Worm (Caenorhabditis elegans) whole organism, young adult: ENCODE measurements around the gene ZK418.2.
"Not testable (repeated sequence)": the region's sequence is repeated elsewhere in the genome, so short reads cannot be mapped to it uniquely, and the experiment has no call there.

Experiments used
- F49E8.2 ChIP-seq: sonication (generic microtip); optimal IDR thresholded peaks from 3 replicates; lab custom pipeline; 2017; ENCODE audit warnings: missing genetic modification characterization, mild to moderate bottlenecking, missing compliant biosample characterization, antibody characterized with exemption, moderate library complexity; ENCODE audit not compliant: insufficient read depth
- F57C9.4 ChIP-seq: sonication (generic microtip); optimal IDR thresholded peaks from 2 replicates; lab custom pipeline; 2017; ENCODE audit warnings: mild to moderate bottlenecking, missing genetic modification characterization, missing compliant biosample characterization
- K12H6.12 ChIP-seq: fragments of 200-800 bp; sonication (Bioruptor generic); optimal IDR thresholded peaks from 2 replicates; lab custom pipeline; 2018; ENCODE audit warnings: mild to moderate bottlenecking, missing genetic modification characterization, missing compliant biosample characterization
- Y67H2A.10 ChIP-seq: fragments of 200-800 bp; sonication (Bioruptor generic); conservative IDR thresholded peaks from 2 replicates; pipeline ENCODE4 v1.3.6; 2022; ENCODE audit warnings: missing genetic modification reagents, missing genetic modification characterization, missing compliant biosample characterization
- aptf-2 ChIP-seq: fragments of 200-800 bp; sonication (Bioruptor generic); conservative IDR thresholded peaks from 2 replicates; pipeline ENCODE4 v1.3.6; 2022; ENCODE audit warnings: missing genetic modification reagents, missing genetic modification characterization, missing compliant biosample characterization
- aptf-3 ChIP-seq: fragments of 200-800 bp; sonication (Bioruptor generic); IDR thresholded peaks from 2 replicates; pipeline ENCODE4 v1.3.6; 2022; ENCODE audit warnings: missing genetic modification characterization, missing compliant biosample characterization
- attf-3 ChIP-seq: fragments of 200-800 bp; sonication (Bioruptor generic); conservative IDR thresholded peaks from 2 replicates; pipeline ENCODE4 v1.3.6; 2022; ENCODE audit warnings: missing genetic modification reagents, missing genetic modification characterization, missing compliant biosample characterization
- cebp-1 ChIP-seq, 2 experiments: fragments of 200-800 bp in 1 of 2; sonication (Bioruptor generic) in 1 of 2; sonication (generic microtip) in 1 of 2; IDR thresholded peaks in 1 of 2; optimal IDR thresholded peaks in 1 of 2; 2 replicates each; pipeline versions ENCODE4 v1.3.6 to Lab custom; 2017 to 2022; ENCODE audit warnings: missing compliant biosample characterization in 2 of 2, missing genetic modification characterization in 2 of 2, mild to moderate bottlenecking in 1 of 2, missing genetic modification reagents in 1 of 2, moderate library complexity in 1 of 2
- ceh-40 ChIP-seq: fragments of 200-800 bp; sonication (Bioruptor generic); IDR thresholded peaks from 2 replicates; pipeline ENCODE4 v1.3.6; 2022; ENCODE audit warnings: missing genetic modification characterization, missing compliant biosample characterization
- dox-1 ChIP-seq: fragments of 200-800 bp; sonication (Bioruptor generic); IDR thresholded peaks from 2 replicates; pipeline ENCODE4 v1.3.6; 2022; ENCODE audit warnings: missing genetic modification reagents, missing genetic modification characterization, missing compliant biosample characterization
- egrh-3 ChIP-seq: fragments of 200-800 bp; sonication (Bioruptor generic); IDR thresholded peaks from 2 replicates; pipeline ENCODE4 v1.3.6; 2022; ENCODE audit warnings: missing genetic modification reagents, missing genetic modification characterization, missing compliant biosample characterization
- ekl-4 ChIP-seq: fragments of 200-800 bp; sonication (Bioruptor generic); IDR thresholded peaks from 2 replicates; pipeline ENCODE4 v1.3.6; 2022; ENCODE audit warnings: missing genetic modification reagents, missing genetic modification characterization, missing compliant biosample characterization
- fkh-3 ChIP-seq: sonication (generic microtip); optimal IDR thresholded peaks from 2 replicates; lab custom pipeline; 2016; ENCODE audit warnings: mild to moderate bottlenecking, missing genetic modification characterization, missing compliant biosample characterization
- him-1 ChIP-seq: sonication (generic microtip); optimal IDR thresholded peaks from 2 replicates; lab custom pipeline; 2016; ENCODE audit warnings: missing genotype, missing genetic modification reagents, missing genetic modification characterization, missing compliant biosample characterization
- hmg-1.2 ChIP-seq: fragments of 200-800 bp; sonication (Bioruptor generic); IDR thresholded peaks from 2 replicates; pipeline ENCODE4 v1.3.6; 2022; ENCODE audit warnings: missing genetic modification reagents, missing genetic modification characterization, missing compliant biosample characterization
- hsf-1 ChIP-seq: fragments of 200-800 bp; sonication (Bioruptor generic); IDR thresholded peaks from 2 replicates; pipeline ENCODE4 v1.3.6; 2022; ENCODE audit warnings: missing genetic modification reagents, missing genetic modification characterization, missing compliant biosample characterization
- let-526 ChIP-seq: fragments of 200-800 bp; sonication (Bioruptor generic); IDR thresholded peaks from 2 replicates; pipeline ENCODE4 v1.3.6; 2022; ENCODE audit warnings: missing genetic modification reagents, missing genetic modification characterization, missing compliant biosample characterization
- lin-26 ChIP-seq: fragments of 200-800 bp; sonication (Bioruptor generic); IDR thresholded peaks from 2 replicates; pipeline ENCODE4 v1.3.6; 2022; ENCODE audit warnings: missing genetic modification reagents, missing genetic modification characterization, missing compliant biosample characterization
- lin-54 ChIP-seq: fragments of 200-800 bp; sonication (Bioruptor generic); optimal IDR thresholded peaks from 2 replicates; lab custom pipeline; 2018; ENCODE audit warnings: mild to moderate bottlenecking, missing genetic modification characterization, missing compliant biosample characterization
- lsl-1 ChIP-seq: fragments of 200-800 bp; sonication (Bioruptor generic); optimal IDR thresholded peaks from 2 replicates; lab custom pipeline; 2018; ENCODE audit warnings: mild to moderate bottlenecking, missing genetic modification characterization, moderate library complexity, missing compliant biosample characterization
- madf-3 ChIP-seq: fragments of 200-800 bp; sonication (Bioruptor generic); IDR thresholded peaks from 2 replicates; pipeline ENCODE4 v1.3.6; 2022; ENCODE audit warnings: missing genetic modification reagents, missing genetic modification characterization, missing compliant biosample characterization
- mxl-1 ChIP-seq: sonication (generic microtip); optimal IDR thresholded peaks from 2 replicates; lab custom pipeline; 2016; ENCODE audit warnings: missing genetic modification characterization, missing compliant biosample characterization
- nhr-80 ChIP-seq: sonication (generic microtip); optimal IDR thresholded peaks from 2 replicates; lab custom pipeline; 2016; ENCODE audit warnings: missing genetic modification characterization, missing compliant biosample characterization
- snpc-1.1 ChIP-seq: sonication (generic microtip); optimal IDR thresholded peaks from 2 replicates; lab custom pipeline; 2017; ENCODE audit warnings: missing genetic modification characterization, mild to moderate bottlenecking, missing compliant biosample characterization, antibody characterized with exemption, moderate library complexity, missing genotype, missing genetic modification reagents; ENCODE audit not compliant: insufficient read depth
- snpc-1.3 ChIP-seq: sonication (generic microtip); optimal IDR thresholded peaks from 2 replicates; lab custom pipeline; 2017; ENCODE audit warnings: missing genetic modification characterization, mild to moderate bottlenecking, missing compliant biosample characterization, antibody characterized with exemption, moderate library complexity, missing genotype, missing genetic modification reagents; ENCODE audit not compliant: insufficient read depth
- snpc-3.4 ChIP-seq: sonication (generic microtip); optimal IDR thresholded peaks from 2 replicates; lab custom pipeline; 2017; ENCODE audit warnings: missing genetic modification characterization, mild to moderate bottlenecking, missing compliant biosample characterization, antibody characterized with exemption, moderate library complexity, missing genotype, missing genetic modification reagents
- snpc-4 ChIP-seq, 5 experiments: fragments of 150-350 bp in 1 of 5; sonication (generic microtip) in 4 of 5; optimal IDR thresholded peaks; 2 replicates each; lab custom pipeline; 2014 to 2018; ENCODE audit warnings: missing genetic modification characterization in 5 of 5, missing biosample characterization in 3 of 5, antibody characterized with exemption in 2 of 5, mild to moderate bottlenecking in 2 of 5, missing compliant biosample characterization in 2 of 5, missing genotype in 2 of 5, moderate library complexity in 2 of 5, missing genetic modification reagents in 1 of 5
- tbx-9 ChIP-seq: sonication (generic microtip); optimal IDR thresholded peaks from 2 replicates; lab custom pipeline; 2016; ENCODE audit warnings: borderline replicate concordance, missing genetic modification characterization, inconsistent platforms, missing compliant biosample characterization
- unc-130 ChIP-seq: sonication (generic microtip); optimal IDR thresholded peaks from 2 replicates; lab custom pipeline; 2016; ENCODE audit warnings: missing genetic modification reagents, missing genetic modification characterization, missing compliant biosample characterization
- ztf-22 ChIP-seq: fragments of 200-800 bp; sonication (Bioruptor generic); optimal IDR thresholded peaks from 2 replicates; lab custom pipeline; 2018; ENCODE audit warnings: mild to moderate bottlenecking, missing genetic modification characterization, moderate library complexity, missing compliant biosample characterization
- ztf-28 ChIP-seq: fragments of 200-800 bp; sonication (Bioruptor generic); IDR thresholded peaks from 2 replicates; pipeline ENCODE4 v1.3.6; 2022; ENCODE audit warnings: missing genetic modification reagents, missing genetic modification characterization, missing compliant biosample characterization

ZK418.2 gene

DNA sequence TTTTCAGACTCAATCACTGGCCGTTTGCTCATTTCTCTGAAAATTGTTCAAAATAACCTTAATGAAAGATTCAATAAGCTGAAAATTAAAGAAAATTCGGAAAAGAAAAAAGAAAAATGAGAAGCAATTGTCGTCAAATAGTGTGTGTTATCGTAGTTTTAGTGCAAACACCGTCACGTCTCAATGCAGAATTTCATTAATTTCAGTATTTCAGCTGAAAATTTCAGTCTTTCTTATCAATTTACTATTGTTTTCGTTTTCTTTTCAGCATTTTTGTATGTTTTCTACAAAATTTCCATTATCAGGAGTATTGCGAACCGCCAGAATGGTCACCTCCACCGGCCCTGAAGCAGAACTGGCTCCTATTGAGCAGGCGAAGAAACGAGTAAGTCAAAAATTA, 31.7 kb downstream of the ZK418.2 start, which contains the start of the genes B0280.9 and rpia-1:
B0280.9 (minus strand) TSS at position 36 of the 400 bp plus-strand sequence.
rpia-1 (plus strand) TSS at position 269 of the 400 bp plus-strand sequence.
- TF ChIP-seq cebp-1 (GFP tag; IDR thresholded peaks at IDR 0.05; lab: Robert Waterston, UW) (no peak), cebp-1 (tag; optimal IDR thresholded peaks at IDR 0.05; lab: Kevin White, UChicago) (peak; percentile 6), lsl-1 (GFP tag; lab: Kevin White, UChicago) (peak; percentile 14), hsf-1 (GFP tag; lab: Robert Waterston, UW) (no peak), snpc-1.1 (tag; lab: Kevin White, UChicago) (peak; percentile 32), ztf-22 (GFP tag; lab: Kevin White, UChicago) (no peak), hmg-1.2 (GFP tag; lab: Robert Waterston, UW) (peak; percentile 28; the same call in 1 of the 2 replicates), snpc-1.3 (tag; lab: Kevin White, UChicago) (peak; percentile 41), ekl-4 (no peak), snpc-4 (GFP tag; optimal IDR thresholded peaks at IDR 0.05; lab: Kevin White, UChicago) (no peak), snpc-4 (tag; optimal IDR thresholded peaks at IDR 0.05; lab: Kevin White, UChicago) (peak in 1 of 4 experiments; percentile 13), snpc-3.4 (tag; lab: Kevin White, UChicago) (peak; percentile 12), ceh-40 (GFP tag; lab: Robert Waterston, UW) (no peak), ztf-28 (GFP tag; lab: Robert Waterston, UW) (no peak), lin-26 (no peak)

DNA sequence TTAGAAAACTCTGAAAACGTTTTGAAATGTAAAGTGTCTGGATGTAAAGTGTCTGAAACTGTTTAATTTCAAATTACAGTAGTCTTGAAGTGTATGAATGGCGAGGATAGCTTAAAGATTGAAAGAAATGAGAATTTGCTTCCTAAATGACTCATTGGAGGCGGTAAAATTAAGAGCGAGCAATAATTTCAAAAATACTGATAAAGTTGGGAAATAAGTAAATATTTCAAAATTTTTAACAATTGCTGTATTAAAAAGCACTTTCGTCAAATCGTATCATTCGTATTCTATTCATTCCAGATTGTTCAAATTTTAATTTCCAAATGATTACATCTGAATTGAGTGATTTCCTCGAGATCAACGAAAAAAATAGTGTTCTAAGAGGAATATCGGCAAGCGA, 33.2 kb downstream of the ZK418.2 start, which contains the start of gene B0280.2:
B0280.2 (plus strand) TSS at position 301 of the 400 bp plus-strand sequence.
- TF ChIP-seq him-1 (no peak), tbx-9 (tag; lab: Kevin White, UChicago) (no peak), dox-1 (no peak), aptf-2 (GFP tag; lab: Robert Waterston, UW) (no peak), aptf-3 (no peak), nhr-80 (tag; lab: Kevin White, UChicago) (no peak), let-526 (GFP tag; lab: Robert Waterston, UW) (no peak), unc-130 (GFP tag; lab: Kevin White, UChicago) (no peak), hsf-1 (GFP tag; lab: Robert Waterston, UW) (no peak), egrh-3 (GFP tag; lab: Robert Waterston, UW) (no peak), madf-3 (no peak)
- TF ChIP-seq, all 124 proteins: peak for 0

ce11 chrIII:7128601-7129000, 37.5 kb downstream of the ZK418.2 start, which contains the start of gene viro-2:
viro-2 (plus strand) TSS chrIII:7128901.
- TF ChIP-seq Y67H2A.10 (GFP tag; lab: Robert Waterston, UW); F49E8.2 (tag; lab: Kevin White, UChicago); F57C9.4 (tag; lab: Kevin White, UChicago): not testable (repeated sequence)

- TF ChIP-seq mxl-1 = no peak
- TF ChIP-seq attf-3 (GFP tag; lab: Robert Waterston, UW) = peak; percentile 91
- peak; percentile 14 for TF ChIP-seq lin-54 (GFP tag; lab: Kevin White, UChicago)
- no peak for TF ChIP-seq K12H6.12 (tag; lab: Kevin White, UChicago)
- TF ChIP-seq fkh-3 (tag; lab: Kevin White, UChicago) = no peak
- no peak for TF ChIP-seq ekl-4
- TF ChIP-seq F57C9.4 (tag; lab: Kevin White, UChicago) = no peak
These were observed 42.4 kb downstream of the ZK418.2 start, which contains the start of the genes pot-1 and ggtb-1 for ce11 chrIII:7133559-7133958. pot-1 (minus strand) TSS chrIII:7133678. ggtb-1 (plus strand) TSS chrIII:7133766.
